Worm (Caenorhabditis elegans) whole organism, mixed stage, embryonic: ENCODE data around the gene scl-15.

Source experiments
- M03D4.4 ChIP-seq: sonication (generic microtip); optimal IDR thresholded peaks from 2 replicates; lab custom pipeline; 2017; ENCODE audit warnings: mild to moderate bottlenecking, missing genetic modification characterization, missing compliant biosample characterization
- bed-3 ChIP-seq: fragments of 200-800 bp; sonication (Bioruptor generic); optimal IDR thresholded peaks from 3 replicates; lab custom pipeline; 2018; ENCODE audit warnings: mild to moderate bottlenecking, missing genetic modification characterization, moderate library complexity, missing compliant biosample characterization
- blmp-1 ChIP-seq: fragments of 150-350 bp; optimal IDR thresholded peaks from 2 replicates; lab custom pipeline; 2014; ENCODE audit warnings: missing biosample characterization, missing genetic modification characterization
- ceh-39 ChIP-seq: fragments of 150-350 bp; optimal IDR thresholded peaks from 2 replicates; lab custom pipeline; 2014; ENCODE audit warnings: missing biosample characterization, missing genetic modification characterization
- ceh-43 ChIP-seq: fragments of 200-800 bp; sonication (Bioruptor generic); optimal IDR thresholded peaks from 2 replicates; lab custom pipeline; 2018; ENCODE audit warnings: mild to moderate bottlenecking, missing genetic modification characterization, moderate library complexity, missing compliant biosample characterization
- ceh-83 ChIP-seq: fragments of 200-800 bp; sonication (Bioruptor generic); optimal IDR thresholded peaks from 2 replicates; lab custom pipeline; 2018; ENCODE audit warnings: mild to moderate bottlenecking, missing genetic modification characterization, missing compliant biosample characterization
- ces-1 ChIP-seq: fragments of 150-350 bp; optimal IDR thresholded peaks from 2 replicates; lab custom pipeline; 2014; ENCODE audit warnings: missing biosample characterization, missing genetic modification reagents, missing genetic modification characterization
- cnd-1 ChIP-seq: fragments of 200-800 bp; sonication (Bioruptor generic); optimal IDR thresholded peaks from 2 replicates; lab custom pipeline; 2018; ENCODE audit warnings: mild to moderate bottlenecking, missing genetic modification characterization, missing compliant biosample characterization
- drap-1 ChIP-seq: fragments of 200-800 bp; sonication (Bioruptor generic); optimal IDR thresholded peaks from 3 replicates; lab custom pipeline; 2018; ENCODE audit warnings: mild to moderate bottlenecking, missing genetic modification characterization, missing compliant biosample characterization
- flh-1 ChIP-seq: fragments of 200-800 bp; sonication (Bioruptor generic); optimal IDR thresholded peaks from 2 replicates; lab custom pipeline; 2018; ENCODE audit warnings: mild to moderate bottlenecking, missing genetic modification characterization, moderate library complexity, missing compliant biosample characterization
- ham-2 ChIP-seq: fragments of 200-800 bp; sonication (Bioruptor generic); optimal IDR thresholded peaks from 2 replicates; lab custom pipeline; 2018; ENCODE audit warnings: mild to moderate bottlenecking, missing genetic modification characterization, missing compliant biosample characterization
- hlh-1 ChIP-seq: fragments of 150-350 bp; optimal IDR thresholded peaks from 2 replicates; lab custom pipeline; 2014; ENCODE audit warnings: missing biosample characterization, missing genetic modification reagents, missing genetic modification characterization
- lin-13 ChIP-seq: fragments of 150-350 bp; optimal IDR thresholded peaks from 2 replicates; lab custom pipeline; 2014; ENCODE audit warnings: missing biosample characterization, missing genetic modification characterization
- lin-32 ChIP-seq: fragments of 200-800 bp; sonication (Bioruptor generic); optimal IDR thresholded peaks from 2 replicates; lab custom pipeline; 2018; ENCODE audit warnings: mild to moderate bottlenecking, missing genetic modification characterization, missing compliant biosample characterization
- lsy-2 ChIP-seq: fragments of 150-350 bp; optimal IDR thresholded peaks from 2 replicates; lab custom pipeline; 2014; ENCODE audit warnings: missing biosample characterization, missing genetic modification characterization
- mab-5 ChIP-seq: fragments of 150-350 bp; optimal IDR thresholded peaks from 2 replicates; lab custom pipeline; 2014; ENCODE audit warnings: missing biosample characterization, missing genetic modification characterization
- mep-1 ChIP-seq: fragments of 150-350 bp; optimal IDR thresholded peaks from 2 replicates; lab custom pipeline; 2017; ENCODE audit warnings: missing biosample characterization, missing genetic modification reagents, missing genetic modification characterization, inconsistent platforms
- mls-2 ChIP-seq: sonication (generic microtip); optimal IDR thresholded peaks from 2 replicates; lab custom pipeline; 2016; ENCODE audit warnings: mild to moderate bottlenecking, missing genetic modification characterization, moderate library complexity, missing compliant biosample characterization
- nhr-12 ChIP-seq: fragments of 150-350 bp; optimal IDR thresholded peaks from 2 replicates; lab custom pipeline; 2014; ENCODE audit warnings: missing biosample characterization, missing genetic modification characterization
- nhr-2 ChIP-seq: fragments of 150-350 bp; optimal IDR thresholded peaks from 2 replicates; lab custom pipeline; 2014; ENCODE audit warnings: missing biosample characterization, missing genetic modification characterization
- nhr-237 ChIP-seq: fragments of 150-350 bp; optimal IDR thresholded peaks from 2 replicates; lab custom pipeline; 2014; ENCODE audit warnings: missing biosample characterization, missing genetic modification characterization
- nhr-76 ChIP-seq: sonication (generic microtip); optimal IDR thresholded peaks from 2 replicates; lab custom pipeline; 2017; ENCODE audit warnings: missing biosample characterization, missing genetic modification characterization
- pha-4 ChIP-seq: fragments of 150-350 bp; optimal IDR thresholded peaks from 2 replicates; lab custom pipeline; 2018; ENCODE audit warnings: missing biosample characterization, missing genetic modification reagents, missing genetic modification characterization
- sem-2 ChIP-seq: fragments of 200-800 bp; sonication (Bioruptor generic); optimal IDR thresholded peaks from 2 replicates; lab custom pipeline; 2018; ENCODE audit warnings: mild to moderate bottlenecking, missing genetic modification characterization, missing compliant biosample characterization
- snpc-4 ChIP-seq: fragments of 150-350 bp; optimal IDR thresholded peaks from 2 replicates; lab custom pipeline; 2014; ENCODE audit warnings: missing biosample characterization, missing genetic modification characterization
- tbx-8 ChIP-seq: fragments of 200-800 bp; sonication (Bioruptor generic); optimal IDR thresholded peaks from 2 replicates; lab custom pipeline; 2018; ENCODE audit warnings: mild to moderate bottlenecking, missing genetic modification characterization, moderate library complexity, missing compliant biosample characterization
- unc-120 ChIP-seq: sonication (generic microtip); optimal IDR thresholded peaks from 2 replicates; lab custom pipeline; 2017; ENCODE audit warnings: missing genetic modification characterization, missing compliant biosample characterization; ENCODE audit not compliant: poor library complexity, severe bottlenecking
- unc-62 ChIP-seq: fragments of 150-350 bp; optimal IDR thresholded peaks from 2 replicates; lab custom pipeline; 2014; ENCODE audit warnings: missing biosample characterization, missing genetic modification reagents, missing genetic modification characterization
- zip-8 ChIP-seq: fragments of 150-350 bp; optimal IDR thresholded peaks from 2 replicates; lab custom pipeline; 2014; ENCODE audit warnings: missing biosample characterization, missing genetic modification characterization
- ztf-11 ChIP-seq: fragments of 150-350 bp; optimal IDR thresholded peaks from 2 replicates; lab custom pipeline; 2014; ENCODE audit warnings: missing biosample characterization, missing genetic modification characterization

scl-15 gene

DNA sequence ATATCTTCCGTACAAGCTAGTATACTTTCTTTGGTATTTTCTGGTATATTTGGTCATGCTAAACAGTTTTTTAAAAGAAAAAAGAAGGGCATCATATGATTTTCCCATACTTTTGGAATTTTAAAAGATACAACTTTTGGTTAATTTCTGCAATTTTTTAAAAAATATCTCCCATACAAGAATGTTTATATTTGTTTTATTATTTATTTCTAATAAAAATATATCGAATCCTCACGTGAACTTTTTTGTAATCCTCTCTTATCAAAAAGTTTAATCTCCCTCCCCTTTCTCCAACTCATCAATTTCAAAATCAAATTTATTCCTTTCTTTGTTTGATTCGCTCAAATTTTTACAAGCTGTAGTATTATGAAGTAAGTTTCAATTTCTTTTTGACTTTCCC, 2.1 kb downstream of the scl-15 start, which contains the start of gene nep-13:
Gene nep-13, plus strand, starts transcription at position 301 of the 400 bp plus-strand sequence.
- TF ChIP-seq hlh-1 (tag; lab: Kevin White, UChicago) (no peak), nhr-76 (tag; lab: Kevin White, UChicago) (no peak), flh-1 (GFP tag; lab: Kevin White, UChicago) (no peak), unc-120 (tag; lab: Kevin White, UChicago) (no peak), snpc-4 (no peak), ham-2 (GFP tag; lab: Kevin White, UChicago) (no peak), M03D4.4 (tag; lab: Kevin White, UChicago) (no peak), sem-2 (GFP tag; lab: Kevin White, UChicago) (no peak)

- TF ChIP-seq blmp-1 (tag; lab: Kevin White, UChicago) (no peak), unc-120 (tag; lab: Kevin White, UChicago) (no peak), unc-62 (GFP tag; lab: Kevin White, UChicago) (no peak), zip-8 (tag; lab: Kevin White, UChicago) (no peak), tbx-8 (GFP tag; lab: Kevin White, UChicago) (no peak), flh-1 (GFP tag; lab: Kevin White, UChicago) (no peak), nhr-12 (tag; lab: Kevin White, UChicago) (no peak), bed-3 (GFP tag; lab: Kevin White, UChicago) (no peak), pha-4 (tag; lab: Kevin White, UChicago) (no peak), M03D4.4 (tag; lab: Kevin White, UChicago) (no peak), ham-2 (GFP tag; lab: Kevin White, UChicago) (no peak), ceh-39 (tag; lab: Kevin White, UChicago) (no peak), ces-1 (GFP tag; lab: Kevin White, UChicago) (no peak), cnd-1 (tag; lab: Kevin White, UChicago) (no peak), lsy-2 (no peak), ceh-83 (GFP tag; lab: Kevin White, UChicago) (no peak), lin-32 (GFP tag; lab: Kevin White, UChicago) (no peak), mab-5 (tag; lab: Kevin White, UChicago) (no peak), ceh-43 (GFP tag; lab: Kevin White, UChicago) (no peak)
Observed at ce11 chrII:3278634-3279033, 5.8 kb downstream of the scl-15 start, which contains the start of gene wht-4. Gene wht-4 (plus strand): TSS chrII:3278934.

- TF ChIP-seq flh-1 (GFP tag; lab: Kevin White, UChicago) (no peak), sem-2 (GFP tag; lab: Kevin White, UChicago) (no peak), M03D4.4 (tag; lab: Kevin White, UChicago) (no peak), unc-120 (tag; lab: Kevin White, UChicago) (no peak), hlh-1 (tag; lab: Kevin White, UChicago) (no peak), mep-1 (no peak), nhr-237 (tag; lab: Kevin White, UChicago) (no peak), mls-2 (no peak), blmp-1 (tag; lab: Kevin White, UChicago) (no peak), nhr-2 (no peak), ceh-83 (GFP tag; lab: Kevin White, UChicago) (no peak), mab-5 (tag; lab: Kevin White, UChicago) (no peak), nhr-76 (tag; lab: Kevin White, UChicago) (no peak), ceh-43 (GFP tag; lab: Kevin White, UChicago) (no peak), drap-1 (GFP tag; lab: Kevin White, UChicago) (no peak), tbx-8 (GFP tag; lab: Kevin White, UChicago) (no peak)
Observed at ce11 chrII:3277686-3278085, 6.8 kb downstream of the scl-15 start, which contains the start of gene F02E11.4. Gene F02E11.4 (minus strand): TSS chrII:3277786.

- no peak for TF ChIP-seq mab-5 (tag; lab: Kevin White, UChicago)
- no peak for TF ChIP-seq M03D4.4 (tag; lab: Kevin White, UChicago)
- TF ChIP-seq ztf-11 (tag; lab: Kevin White, UChicago): no peak
- TF ChIP-seq snpc-4: no peak
- TF ChIP-seq bed-3 (GFP tag; lab: Kevin White, UChicago): no peak
- TF ChIP-seq flh-1 (GFP tag; lab: Kevin White, UChicago): no peak
- no peak for TF ChIP-seq lin-13
- TF ChIP-seq nhr-2: no peak
- TF ChIP-seq hlh-1 (tag; lab: Kevin White, UChicago): no peak
- no peak for TF ChIP-seq cnd-1 (tag; lab: Kevin White, UChicago)
- no peak for TF ChIP-seq ceh-39 (tag; lab: Kevin White, UChicago)
- TF ChIP-seq lsy-2: no peak
- no peak for TF ChIP-seq ham-2 (GFP tag; lab: Kevin White, UChicago)
- TF ChIP-seq nhr-12 (tag; lab: Kevin White, UChicago): no peak
- no peak for TF ChIP-seq ceh-43 (GFP tag; lab: Kevin White, UChicago)
- TF ChIP-seq zip-8 (tag; lab: Kevin White, UChicago): no peak
- no peak for TF ChIP-seq mls-2
- TF ChIP-seq ceh-83 (GFP tag; lab: Kevin White, UChicago): no peak
- TF ChIP-seq nhr-76 (tag; lab: Kevin White, UChicago): no peak
- TF ChIP-seq lin-32 (GFP tag; lab: Kevin White, UChicago): no peak
Observed at ce11 chrII:3274923-3275322, 9.5 kb downstream of the scl-15 start, which contains the start of gene F02E11.3. Gene F02E11.3 (minus strand): TSS chrII:3275023.
